Fruit fly (Drosophila melanogaster) whole organism, adult: ENCODE measurements around the gene CG14102.
A peak's percentile ranks its signal among the peaks of the same experiment; 100 is the strongest.

Source experiments
- CG1620 ChIP-seq: fragments of 200-800 bp; sonication (Bioruptor generic); optimal IDR thresholded peaks from 2 replicates; lab custom pipeline; 2016; ENCODE audit warnings: missing biosample characterization, missing genetic modification characterization
- CG33017 ChIP-seq: fragments of 200-800 bp; sonication (Bioruptor generic); optimal IDR thresholded peaks from 2 replicates; lab custom pipeline; 2018; ENCODE audit warnings: missing biosample characterization, mild to moderate bottlenecking, missing genetic modification characterization, moderate library complexity
- CG5204 ChIP-seq: fragments of 200-800 bp; sonication (Bioruptor generic); optimal IDR thresholded peaks from 2 replicates; lab custom pipeline; 2016; ENCODE audit warnings: missing biosample characterization, missing genetic modification characterization
- CG7045 ChIP-seq: fragments of 200-800 bp; sonication (Bioruptor generic); optimal IDR thresholded peaks from 2 replicates; lab custom pipeline; 2017; ENCODE audit warnings: missing biosample characterization, mild to moderate bottlenecking, missing genetic modification characterization
- cic ChIP-seq: fragments of 200-800 bp; sonication (Bioruptor generic); optimal IDR thresholded peaks from 2 replicates; lab custom pipeline; 2017; ENCODE audit warnings: missing biosample characterization, mild to moderate bottlenecking, missing genetic modification characterization, moderate library complexity

dm6 chr3L:19791688-19792073, 9.4 kb downstream of the CG14102 start:
- no peak for TF ChIP-seq CG5204
- TF ChIP-seq CG33017: peak; percentile 36
- TF ChIP-seq cic (GFP tag; lab: Kevin White, UChicago): peak; percentile 79
- no peak for TF ChIP-seq CG7045 (GFP tag; lab: Kevin White, UChicago)
- TF ChIP-seq CG1620 (GFP tag; lab: Kevin White, UChicago): no peak
